Worm (Caenorhabditis elegans): ENCODE results near the gene R03H10.1.

- TF ChIP-seq nhr-12 (tag; optimal IDR thresholded peaks at IDR 0.05) (no peak), unc-62 (GFP tag; optimal IDR thresholded peaks at IDR 0.05) (no peak), mls-2 (tag; optimal IDR thresholded peaks at IDR 0.05) (no peak), elt-1 (tag; optimal IDR thresholded peaks at IDR 0.05; ENCODE audit: borderline replicate concordance, insufficient read depth) (no peak), ces-1 (GFP tag; optimal IDR thresholded peaks at IDR 0.05) (no peak), snpc-4 (tag; optimal IDR thresholded peaks at IDR 0.05) (no peak), sptf-1 (tag; optimal IDR thresholded peaks at IDR 0.05) (no peak), lin-13 (tag; optimal IDR thresholded peaks at IDR 0.05) (no peak), ceh-43 (GFP tag; optimal IDR thresholded peaks at IDR 0.05) (no peak), pha-4 (tag; optimal IDR thresholded peaks at IDR 0.05) (no peak), nhr-28 (tag; optimal IDR thresholded peaks at IDR 0.05) (no peak)
These were observed 29.8 kb upstream of the R03H10.1 start for ce11 chrII:4150211-4150610.

All from whole organism, mixed stage, embryonic.